Worm (Caenorhabditis elegans): ENCODE data around the gene C05E4.15.

C05E4.15 gene

DNA sequence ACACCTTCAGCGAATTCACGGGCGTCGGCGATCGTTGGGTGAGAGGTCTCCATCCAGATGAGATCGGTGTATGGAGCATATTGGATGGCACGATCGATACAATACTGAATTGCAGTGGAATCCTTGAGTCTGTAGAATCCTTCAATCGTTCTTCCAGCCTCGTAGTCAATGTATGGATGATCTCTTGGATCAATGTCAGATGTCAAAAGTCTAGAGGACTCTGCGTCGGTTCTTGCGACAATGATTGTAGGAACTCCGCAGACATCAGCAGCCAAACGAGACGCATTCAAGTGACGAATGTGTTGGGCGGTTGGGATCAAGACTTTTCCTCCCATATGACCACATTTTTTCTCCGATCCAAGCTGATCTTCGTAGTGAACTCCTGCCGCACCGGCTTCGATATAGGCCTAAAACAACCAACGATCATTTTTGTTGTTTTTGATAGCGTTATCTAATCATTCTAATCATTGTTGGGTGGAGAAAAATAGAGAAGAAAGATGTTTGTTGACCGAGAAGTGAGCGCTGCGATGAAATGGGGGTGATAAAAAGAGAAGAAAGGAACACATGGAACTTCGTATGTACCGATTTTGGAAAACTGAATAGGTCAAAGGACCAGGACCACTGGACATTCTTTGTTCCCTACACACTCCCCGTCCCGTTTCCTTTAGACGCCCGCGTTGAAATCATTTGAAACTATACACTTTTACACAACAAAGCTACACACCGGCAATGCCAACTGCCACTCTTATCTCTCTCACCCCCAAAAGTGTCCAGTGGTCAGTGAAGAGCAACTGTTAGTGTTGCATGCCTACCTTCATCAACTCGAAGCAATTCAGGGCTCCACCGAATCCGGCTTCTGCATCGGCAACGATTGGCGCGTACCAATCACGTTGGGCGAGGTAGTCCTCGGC lies 34.3 kb downstream of the C05E4.15 start:
- TF ChIP-seq unc-62 (GFP tag; optimal IDR thresholded peaks at IDR 0.05) = no peak

DNA sequence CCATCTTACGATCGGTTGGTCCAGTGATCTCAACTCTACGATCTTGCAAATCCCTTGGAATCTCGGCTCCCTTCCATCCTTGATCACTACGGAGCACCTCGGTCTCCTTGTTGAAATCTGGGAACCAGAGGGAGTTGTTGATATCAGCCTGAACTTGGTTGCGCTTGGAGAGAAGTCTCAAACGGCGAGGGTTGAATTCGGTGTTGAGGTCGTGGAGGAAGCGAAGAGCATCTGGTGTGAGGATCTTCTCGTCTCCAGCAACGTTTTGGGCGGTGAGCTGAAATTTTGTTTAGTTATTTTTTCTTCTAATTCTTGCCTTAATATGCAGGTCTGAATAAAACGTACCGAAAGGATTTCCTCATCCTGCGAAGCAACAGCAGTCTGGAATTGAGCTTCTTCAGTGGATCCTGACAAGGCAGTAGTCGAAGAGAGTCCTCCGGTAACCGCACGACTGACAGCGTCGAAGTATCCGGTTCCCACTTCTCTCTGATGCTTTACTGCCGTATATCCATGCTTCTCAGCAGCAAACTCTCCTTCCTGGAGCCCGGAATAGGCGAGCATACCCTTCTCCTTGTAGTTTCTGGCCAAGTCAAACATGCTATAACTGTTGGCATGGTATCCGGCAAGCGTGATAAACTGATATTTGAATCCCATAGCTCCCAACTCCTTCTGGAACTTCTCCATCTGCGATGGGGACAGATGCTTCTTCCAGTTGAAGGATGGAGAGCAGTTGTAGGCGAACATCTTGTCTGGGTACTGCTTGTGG lies 35.1 kb downstream of the C05E4.15 start:
- no peak for TF ChIP-seq unc-62 (GFP tag; optimal IDR thresholded peaks at IDR 0.05)

DNA sequence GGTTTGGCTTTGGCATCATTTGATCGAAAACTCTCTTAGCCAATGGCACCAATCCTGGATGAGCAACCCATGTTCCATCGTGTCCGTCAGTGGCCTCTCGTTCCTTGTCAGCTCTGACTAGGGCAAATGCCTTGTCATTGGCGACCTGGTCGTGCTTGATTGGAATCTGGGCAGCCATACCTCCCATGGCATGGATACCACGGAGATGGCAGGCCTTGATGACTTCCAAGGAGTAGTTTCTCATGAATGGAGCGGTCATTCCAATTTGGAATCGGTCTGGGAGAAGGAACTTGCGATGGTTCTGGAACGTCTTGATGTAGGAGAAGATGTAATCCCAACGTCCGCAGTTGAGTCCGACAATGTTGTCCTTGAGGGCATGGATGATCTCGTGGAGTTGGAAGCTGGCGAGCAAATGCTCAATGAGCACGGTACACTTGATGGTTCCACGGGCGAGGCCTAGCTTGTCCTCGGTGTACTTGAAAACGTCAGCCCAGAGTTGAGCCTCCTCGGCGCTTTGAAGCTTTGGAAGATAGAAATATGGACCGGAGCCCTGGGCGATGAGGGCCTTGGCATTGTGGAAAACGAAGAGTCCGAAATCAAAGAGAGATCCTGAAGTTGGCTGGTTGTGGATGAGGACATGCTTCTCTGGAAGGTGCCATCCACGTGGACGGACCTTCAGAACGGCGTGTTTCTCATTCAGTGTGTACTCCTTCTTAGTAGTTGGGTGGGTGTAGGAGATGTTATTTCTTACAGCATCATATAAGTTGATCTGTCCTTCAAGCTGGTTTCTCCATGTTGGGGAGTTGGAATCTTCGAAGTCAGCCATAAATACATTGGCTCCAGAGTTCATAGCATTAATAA lies 36.0 kb downstream of the C05E4.15 start:
- no peak for TF ChIP-seq unc-62 (GFP tag; optimal IDR thresholded peaks at IDR 0.05)

DNA sequence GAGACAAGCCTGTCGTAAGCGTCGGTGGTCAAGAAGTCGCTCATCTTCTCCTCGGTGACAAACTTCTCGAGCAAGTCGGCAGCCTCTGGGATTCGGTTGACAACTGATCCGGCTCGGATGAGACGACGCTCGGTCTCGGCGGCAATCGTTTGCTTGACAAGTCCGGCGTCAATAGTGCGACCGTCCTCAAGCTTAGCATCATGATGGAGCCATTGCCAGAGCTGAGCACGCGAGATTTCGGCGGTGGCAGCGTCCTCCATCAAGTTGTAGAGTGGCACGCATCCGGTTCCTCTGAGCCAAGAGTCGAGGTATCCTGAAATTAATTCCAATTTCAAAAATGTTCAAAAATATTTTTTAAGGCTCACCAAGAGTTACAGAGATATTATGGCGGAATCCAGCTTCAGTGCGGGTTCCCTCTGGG lies 36.7 kb downstream of the C05E4.15 start:
- no peak for TF ChIP-seq unc-62 (GFP tag; optimal IDR thresholded peaks at IDR 0.05)

DNA sequence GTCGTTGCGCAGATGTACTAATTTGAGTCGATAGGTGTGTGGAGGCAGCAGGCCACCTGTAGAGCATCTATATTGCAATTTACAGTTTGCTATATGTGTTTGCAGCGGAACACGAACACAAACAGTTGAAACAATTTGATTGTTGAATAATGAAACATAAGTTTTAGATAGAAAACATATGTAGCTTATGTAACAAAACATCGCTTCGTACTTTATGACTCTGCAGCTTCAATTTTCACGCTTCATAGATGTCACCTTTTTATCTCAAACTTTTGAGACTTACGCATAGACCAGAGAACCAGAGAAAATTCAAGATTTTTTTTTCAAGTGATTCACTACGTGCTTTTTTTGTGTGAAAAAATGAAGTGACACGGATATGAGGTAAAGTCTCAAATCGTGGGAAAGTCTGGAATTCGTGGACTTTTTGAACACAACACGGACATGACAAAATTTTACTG lies 37.2 kb downstream of the C05E4.15 start, which contains the start of gene fbxb-72:
fbxb-72 (minus strand) TSS at position 58 of the 458 bp plus-strand sequence.
- TF ChIP-seq unc-62 (GFP tag; optimal IDR thresholded peaks at IDR 0.05) = no peak

DNA sequence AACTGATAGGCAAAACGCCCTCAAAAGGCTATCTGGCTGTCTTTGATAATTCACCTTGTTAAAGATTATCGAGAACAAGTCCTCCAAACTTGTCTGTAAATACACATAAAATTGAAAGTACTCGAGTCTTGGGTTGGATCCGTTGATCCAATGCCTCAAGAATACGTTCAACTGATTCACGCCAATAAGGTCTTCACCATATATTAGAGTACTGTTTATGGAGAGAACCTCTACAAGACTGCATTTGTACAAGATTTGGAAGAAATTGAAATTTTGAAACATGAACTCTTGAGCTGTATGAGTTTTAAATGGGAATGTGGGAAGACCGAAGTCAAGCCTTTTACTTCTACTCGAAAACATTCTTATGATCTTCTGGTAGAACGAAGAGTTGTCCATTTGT lies 38.2 kb downstream of the C05E4.15 start:
- no peak for TF ChIP-seq unc-62 (GFP tag; optimal IDR thresholded peaks at IDR 0.05)

DNA sequence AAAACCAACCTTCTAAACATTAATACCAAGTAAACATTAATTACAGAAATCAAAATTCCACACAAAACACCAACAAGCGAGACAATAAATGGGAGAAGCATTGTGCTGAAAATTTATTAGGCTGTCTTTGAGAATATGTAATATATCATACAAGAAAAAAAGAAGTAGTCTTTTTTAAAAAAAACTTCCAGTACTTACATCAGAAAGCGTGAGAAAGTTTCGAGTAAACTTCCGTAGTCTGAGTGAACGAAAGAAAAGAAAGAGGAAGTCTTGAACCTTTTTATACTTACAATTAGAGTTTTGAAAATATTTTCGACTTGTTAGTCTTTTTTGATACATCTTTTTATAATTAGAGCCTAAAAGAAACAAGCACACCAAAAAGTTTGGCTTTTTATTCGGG lies 41.4 kb downstream of the C05E4.15 start, which contains the start of gene srbc-40:
srbc-40 (minus strand) TSS at position 101 of the 400 bp plus-strand sequence.
- no peak for TF ChIP-seq unc-62 (GFP tag; optimal IDR thresholded peaks at IDR 0.05)

DNA sequence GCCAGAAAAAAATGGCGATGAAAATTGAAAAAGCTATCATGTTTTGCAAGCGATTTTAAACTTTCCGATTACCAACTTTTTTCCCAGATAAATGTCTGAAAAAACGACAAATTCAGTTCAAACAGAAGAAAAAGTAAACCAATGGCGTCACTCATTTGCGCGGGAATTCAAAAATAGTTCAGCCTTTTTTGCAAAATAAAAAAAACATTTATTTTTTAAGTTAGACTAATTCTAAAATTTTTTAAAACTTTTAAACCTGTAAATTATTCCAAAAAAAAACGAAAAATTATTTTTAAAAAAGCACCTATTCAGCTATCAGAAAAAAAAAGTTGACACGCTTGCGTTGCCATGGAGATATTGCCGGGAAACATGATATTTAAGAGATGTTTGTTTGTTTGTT lies 48.3 kb downstream of the C05E4.15 start, which contains the start of gene cyp-33C11:
cyp-33C11 (minus strand) TSS at position 101 of the 400 bp plus-strand sequence.
- no peak for TF ChIP-seq unc-62 (GFP tag; optimal IDR thresholded peaks at IDR 0.05)

DNA sequence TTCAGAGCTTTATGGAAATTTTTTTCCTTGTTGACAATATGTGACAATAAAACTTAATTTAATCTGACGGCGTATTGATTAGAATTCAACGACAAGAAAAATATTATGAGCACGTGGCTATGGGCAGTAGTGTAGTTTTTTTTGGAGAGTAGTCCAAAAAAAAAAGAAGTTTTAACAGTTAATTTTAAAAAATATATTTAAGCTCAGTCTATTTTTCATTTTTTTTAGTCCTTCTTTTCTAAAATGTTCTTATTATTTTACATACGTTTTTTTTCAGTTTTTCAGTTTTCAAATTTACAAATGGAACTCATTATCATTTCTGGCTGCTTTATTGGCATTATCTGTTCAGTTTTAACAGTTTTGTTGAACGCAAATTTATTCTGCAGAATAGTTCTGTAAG lies 52.3 kb downstream of the C05E4.15 start, which contains the start of gene srbc-39:
srbc-39 (plus strand) TSS at position 301 of the 400 bp plus-strand sequence.
- no peak for TF ChIP-seq unc-62 (GFP tag; optimal IDR thresholded peaks at IDR 0.05)
